Fruit fly (Drosophila melanogaster) whole organism, embryonic: ENCODE measurements around the gene sicily.

Source experiments
- Adf1 ChIP-seq: fragments of 200-800 bp; sonication (Bioruptor generic); IDR thresholded peaks from 2 replicates; pipeline ENCODE4 v1.3.6; 2022; ENCODE audit warnings: missing biosample characterization, missing genetic modification characterization
- Bteb2 ChIP-seq: fragments of 200-800 bp; sonication (Bioruptor generic); optimal IDR thresholded peaks from 2 replicates; lab custom pipeline; 2016; ENCODE audit warnings: missing biosample characterization, missing genetic modification characterization
- CG12769 ChIP-seq: fragments of 200-800 bp; sonication (Bioruptor generic); optimal IDR thresholded peaks from 2 replicates; lab custom pipeline; 2019; ENCODE audit warnings: missing biosample characterization, mild to moderate bottlenecking, missing genetic modification characterization, moderate library complexity
- CG13123 ChIP-seq: fragments of 200-800 bp; sonication (Bioruptor generic); optimal IDR thresholded peaks from 2 replicates; lab custom pipeline; 2016; ENCODE audit warnings: missing biosample characterization, missing genetic modification characterization
- CG1647 ChIP-seq: fragments of 200-800 bp; sonication (Bioruptor generic); optimal IDR thresholded peaks from 3 replicates; lab custom pipeline; 2016; ENCODE audit warnings: missing biosample characterization, missing genetic modification characterization
- CG17802 ChIP-seq: fragments of 200-800 bp; sonication (Bioruptor generic); optimal IDR thresholded peaks from 2 replicates; lab custom pipeline; 2018; ENCODE audit warnings: missing biosample characterization, mild to moderate bottlenecking, missing genetic modification characterization, moderate library complexity
- CG17829 ChIP-seq: fragments of 200-800 bp; optimal IDR thresholded peaks from 2 replicates; lab custom pipeline; 2019; ENCODE audit warnings: missing biosample characterization, mild to moderate bottlenecking, missing genetic modification characterization, moderate library complexity
- CG18476 ChIP-seq: fragments of 200-800 bp; sonication (Bioruptor generic); optimal IDR thresholded peaks from 2 replicates; lab custom pipeline; 2016; ENCODE audit warnings: missing biosample characterization, mild to moderate bottlenecking, missing genetic modification characterization
- CG32767 ChIP-seq: fragments of 200-800 bp; sonication (Bioruptor generic); IDR thresholded peaks from 2 replicates; pipeline ENCODE4 v1.3.6; 2022; ENCODE audit warnings: missing biosample characterization, missing genetic modification characterization
- CG3838 ChIP-seq: fragments of 200-800 bp; sonication (Bioruptor generic); optimal IDR thresholded peaks from 3 replicates; lab custom pipeline; 2016; ENCODE audit warnings: missing biosample characterization, missing genetic modification characterization
- CG4360 ChIP-seq: fragments of 200-800 bp; sonication (Bioruptor generic); IDR thresholded peaks from 2 replicates; pipeline ENCODE4 v1.3.6; 2022; ENCODE audit warnings: missing biosample characterization, missing genetic modification characterization
- CG6813 ChIP-seq: fragments of 200-800 bp; sonication (Bioruptor generic); optimal IDR thresholded peaks from 2 replicates; lab custom pipeline; 2017; ENCODE audit warnings: missing biosample characterization, missing genetic modification characterization, mild to moderate bottlenecking, moderate library complexity, missing genetic modification reagents
- CG7786 ChIP-seq: fragments of 200-800 bp; sonication (Bioruptor generic); optimal IDR thresholded peaks from 2 replicates; lab custom pipeline; 2016; ENCODE audit warnings: missing biosample characterization, missing genetic modification characterization
- CG7839 ChIP-seq: fragments of 200-800 bp; sonication (Bioruptor generic); optimal IDR thresholded peaks from 3 replicates; lab custom pipeline; 2018; ENCODE audit warnings: missing biosample characterization, mild to moderate bottlenecking, missing genetic modification characterization, moderate library complexity
- CG7928 ChIP-seq: fragments of 200-800 bp; sonication (Bioruptor generic); optimal IDR thresholded peaks from 2 replicates; lab custom pipeline; 2017; ENCODE audit warnings: missing biosample characterization, mild to moderate bottlenecking, missing genetic modification characterization
- CG7987 ChIP-seq: fragments of 200-800 bp; sonication (Bioruptor generic); optimal IDR thresholded peaks from 2 replicates; lab custom pipeline; 2018; ENCODE audit warnings: missing biosample characterization, mild to moderate bottlenecking, missing genetic modification characterization, moderate library complexity
- CG8281 ChIP-seq: fragments of 200-800 bp; sonication (Bioruptor generic); optimal IDR thresholded peaks from 2 replicates; lab custom pipeline; 2018; ENCODE audit warnings: missing biosample characterization, mild to moderate bottlenecking, missing genetic modification characterization, moderate library complexity
- CG8290 ChIP-seq, 3 experiments: fragments of 200-800 bp; sonication (Bioruptor generic); optimal IDR thresholded peaks; 2 replicates each; lab custom pipeline; 2016 to 2019; ENCODE audit warnings: missing biosample characterization in 3 of 3, missing genetic modification characterization in 3 of 3, mild to moderate bottlenecking in 2 of 3, moderate library complexity in 1 of 3
- Deaf1 ChIP-seq: fragments of 200-800 bp; optimal IDR thresholded peaks from 3 replicates; lab custom pipeline; 2019; ENCODE audit warnings: missing biosample characterization, mild to moderate bottlenecking, missing genetic modification characterization, moderate library complexity
- Dll ChIP-seq: fragments of 200-800 bp; sonication (Bioruptor generic); IDR thresholded peaks from 4 replicates; pipeline ENCODE4 v1.3.6; 2022; ENCODE audit warnings: missing biosample characterization, missing genetic modification characterization; ENCODE audit not compliant: partially characterized antibody
- H2.0 ChIP-seq: fragments of 200-800 bp; sonication (Bioruptor generic); IDR thresholded peaks from 2 replicates; pipeline ENCODE4 v1.3.6; 2022; ENCODE audit warnings: missing biosample characterization, missing genetic modification characterization
- HLH54F ChIP-seq: fragments of 200-800 bp; sonication (Bioruptor generic); optimal IDR thresholded peaks from 3 replicates; lab custom pipeline; 2016; ENCODE audit warnings: missing biosample characterization, missing genetic modification characterization
- Hr51 ChIP-seq, 2 experiments: fragments of 200-800 bp; sonication (Bioruptor generic); optimal IDR thresholded peaks; 2 replicates in 1 of 2; 3 replicates in 1 of 2; lab custom pipeline; 2016 to 2018; ENCODE audit warnings: missing biosample characterization in 2 of 2, missing genetic modification characterization in 2 of 2, mild to moderate bottlenecking in 1 of 2, moderate library complexity in 1 of 2
- Lhr ChIP-seq: fragments of 200-800 bp; sonication (Bioruptor generic); optimal IDR thresholded peaks from 3 replicates; lab custom pipeline; 2017; ENCODE audit warnings: mild to moderate bottlenecking, missing biosample characterization, missing genetic modification reagents, missing genetic modification characterization
- MBD-R2 ChIP-seq: fragments of 200-800 bp; sonication (Bioruptor generic); IDR thresholded peaks from 2 replicates; pipeline ENCODE4 v1.3.6; 2022; ENCODE audit warnings: missing biosample characterization, missing genetic modification characterization
- Mes4 ChIP-seq: fragments of 200-800 bp; sonication (Bioruptor generic); optimal IDR thresholded peaks from 2 replicates; lab custom pipeline; 2016; ENCODE audit warnings: missing biosample characterization, missing genetic modification characterization
- NK7.1 ChIP-seq: fragments of 200-800 bp; sonication (Bioruptor generic); optimal IDR thresholded peaks from 3 replicates; lab custom pipeline; 2016; ENCODE audit warnings: missing biosample characterization, missing genetic modification characterization
- Nf-YA ChIP-seq: fragments of 200-800 bp; sonication (Bioruptor generic); IDR thresholded peaks from 2 replicates; pipeline ENCODE4 v1.3.6; 2022; ENCODE audit warnings: missing biosample characterization, missing genetic modification characterization
- Nf-YC ChIP-seq: fragments of 200-800 bp; optimal IDR thresholded peaks from 3 replicates; lab custom pipeline; 2019; ENCODE audit warnings: missing biosample characterization, mild to moderate bottlenecking, missing genetic modification characterization, moderate library complexity
- NfI ChIP-seq: fragments of 200-800 bp; sonication (Bioruptor generic); optimal IDR thresholded peaks from 3 replicates; lab custom pipeline; 2018; ENCODE audit warnings: missing biosample characterization, mild to moderate bottlenecking, missing genetic modification characterization, moderate library complexity
- PHDP ChIP-seq: fragments of 200-800 bp; sonication (Bioruptor generic); optimal IDR thresholded peaks from 3 replicates; lab custom pipeline; 2018; ENCODE audit warnings: missing biosample characterization, mild to moderate bottlenecking, missing genetic modification characterization, moderate library complexity
- Poxn ChIP-seq: fragments of 200-800 bp; sonication (Bioruptor generic); IDR thresholded peaks from 2 replicates; pipeline ENCODE4 v1.3.6; 2022; ENCODE audit warnings: missing biosample characterization, missing genetic modification characterization
- Ravus ChIP-seq: fragments of 200-800 bp; sonication (Bioruptor generic); IDR thresholded peaks from 2 replicates; pipeline ENCODE4 v1.3.6; 2022; ENCODE audit warnings: missing biosample characterization, missing genetic modification characterization
- Sry-β ChIP-seq: fragments of 200-800 bp; sonication (Bioruptor generic); optimal IDR thresholded peaks from 2 replicates; lab custom pipeline; 2018; ENCODE audit warnings: missing biosample characterization, mild to moderate bottlenecking, missing genetic modification characterization, moderate library complexity
- YL-1 ChIP-seq: fragments of 200-800 bp; sonication (Bioruptor generic); optimal IDR thresholded peaks from 3 replicates; lab custom pipeline; 2017; ENCODE audit warnings: missing biosample characterization, mild to moderate bottlenecking, missing genetic modification characterization
- bowl ChIP-seq: fragments of 200-800 bp; sonication (Bioruptor generic); IDR thresholded peaks from 2 replicates; pipeline ENCODE4 v1.3.6; 2022; ENCODE audit warnings: missing biosample characterization, missing genetic modification characterization
- dpn ChIP-seq, 2 experiments: fragments of 200-800 bp; sonication (Bioruptor generic); optimal IDR thresholded peaks; 3 replicates each; lab custom pipeline; 2016; ENCODE audit warnings: missing biosample characterization in 2 of 2, missing genetic modification characterization in 2 of 2
- ems ChIP-seq: fragments of 200-800 bp; sonication (Bioruptor generic); optimal IDR thresholded peaks from 3 replicates; lab custom pipeline; 2016; ENCODE audit warnings: missing biosample characterization, missing genetic modification characterization
- exex ChIP-seq: fragments of 200-800 bp; sonication (Bioruptor generic); optimal IDR thresholded peaks from 4 replicates; lab custom pipeline; 2018; ENCODE audit warnings: missing biosample characterization, mild to moderate bottlenecking, missing genetic modification characterization, moderate library complexity
- gfzf ChIP-seq: fragments of 200-800 bp; sonication (Bioruptor generic); optimal IDR thresholded peaks from 2 replicates; lab custom pipeline; 2016; ENCODE audit warnings: missing biosample characterization, mild to moderate bottlenecking, missing genetic modification characterization, moderate library complexity
- ken ChIP-seq: fragments of 200-800 bp; sonication (Bioruptor generic); IDR thresholded peaks from 3 replicates; pipeline ENCODE4 v1.3.6; 2022; ENCODE audit warnings: missing biosample characterization, missing genetic modification characterization
- lilli ChIP-seq: fragments of 200-800 bp; sonication (Bioruptor generic); optimal IDR thresholded peaks from 3 replicates; lab custom pipeline; 2016; ENCODE audit warnings: missing biosample characterization, missing genetic modification characterization
- nerfin-1 ChIP-seq: fragments of 200-800 bp; sonication (Bioruptor generic); optimal IDR thresholded peaks from 3 replicates; lab custom pipeline; 2019; ENCODE audit warnings: missing biosample characterization, mild to moderate bottlenecking, missing genetic modification characterization, moderate library complexity
- pho ChIP-seq: fragments of 200-800 bp; sonication (Bioruptor generic); optimal IDR thresholded peaks from 2 replicates; lab custom pipeline; 2016; ENCODE audit warnings: missing biosample characterization, missing genetic modification characterization
- repo ChIP-seq: fragments of 200-800 bp; sonication (Bioruptor generic); optimal IDR thresholded peaks from 2 replicates; lab custom pipeline; 2016; ENCODE audit warnings: missing biosample characterization, missing genetic modification characterization
- schlank ChIP-seq: fragments of 200-800 bp; sonication (Bioruptor generic); optimal IDR thresholded peaks from 2 replicates; lab custom pipeline; 2018; ENCODE audit warnings: missing biosample characterization, mild to moderate bottlenecking, missing genetic modification characterization
- sd ChIP-seq: fragments of 200-800 bp; sonication (Bioruptor generic); optimal IDR thresholded peaks from 3 replicates; lab custom pipeline; 2018; ENCODE audit warnings: missing biosample characterization, mild to moderate bottlenecking, missing genetic modification characterization, moderate library complexity
- sob ChIP-seq: fragments of 200-800 bp; sonication (Bioruptor generic); IDR thresholded peaks from 2 replicates; pipeline ENCODE4 v1.3.6; 2022; ENCODE audit warnings: missing biosample characterization, missing genetic modification characterization
- tio ChIP-seq: fragments of 200-800 bp; sonication (Bioruptor generic); optimal IDR thresholded peaks from 2 replicates; lab custom pipeline; 2017; ENCODE audit warnings: missing biosample characterization, missing genetic modification characterization, inconsistent platforms
- toy ChIP-seq: fragments of 200-800 bp; sonication (Bioruptor generic); IDR thresholded peaks from 2 replicates; pipeline ENCODE4 v1.3.6; 2022; ENCODE audit warnings: missing biosample characterization, missing genetic modification characterization
- zf30C ChIP-seq: fragments of 200-800 bp; sonication (Bioruptor generic); optimal IDR thresholded peaks from 3 replicates; lab custom pipeline; 2018; ENCODE audit warnings: missing biosample characterization, mild to moderate bottlenecking, missing genetic modification characterization

sicily gene

dm6 chrX:11886976-11887375, 4.6 kb upstream of the sicily start, which contains the start of the genes CG10353 and SelG (continued):
- TF ChIP-seq CG6813 (GFP tag; lab: Kevin White, UChicago), result no peak
- peak; percentile 37 for TF ChIP-seq gfzf (GFP tag; lab: Kevin White, UChicago)
- no peak for TF ChIP-seq ken (GFP tag; lab: Robert Waterston, UW)
- TF ChIP-seq ems (GFP tag; lab: Kevin White, UChicago), result peak; percentile 35
- TF ChIP-seq H2.0 (GFP tag; lab: Robert Waterston, UW), result peak; percentile 23; the same call in 1 of the 2 replicates
- peak; percentile 45 for TF ChIP-seq CG7987 (GFP tag; lab: Kevin White, UChicago)
- TF ChIP-seq Deaf1, result peak; percentile 9
- no peak for TF ChIP-seq toy (GFP tag; lab: Robert Waterston, UW)
- no peak for TF ChIP-seq zf30C
- TF ChIP-seq Bteb2 (GFP tag; lab: Kevin White, UChicago), result peak; percentile 41
- TF ChIP-seq Adf1 (GFP tag; lab: Robert Waterston, UW), result no peak
- TF ChIP-seq tio, result no peak
- no peak for TF ChIP-seq Poxn (GFP tag; lab: Robert Waterston, UW)
- TF ChIP-seq CG18476 (GFP tag; lab: Kevin White, UChicago), result no peak
- TF ChIP-seq pho, result no peak
- no peak for TF ChIP-seq CG4360 (GFP tag; lab: Robert Waterston, UW)
- peak; percentile 91 for TF ChIP-seq MBD-R2 (GFP tag; lab: Robert Waterston, UW)
- peak; percentile 48 for TF ChIP-seq nerfin-1 (tag; lab: Kevin White, UChicago)
- no peak for TF ChIP-seq CG3838 (GFP tag; lab: Kevin White, UChicago)
- TF ChIP-seq CG7786, result peak; percentile 43
- no peak for TF ChIP-seq Nf-YA (GFP tag; lab: Robert Waterston, UW)
- peak; percentile 11 for TF ChIP-seq exex (tag; lab: Kevin White, UChicago)
- no peak for TF ChIP-seq CG32767 (GFP tag; lab: Robert Waterston, UW)
- peak; percentile 10 for TF ChIP-seq Mes4 (GFP tag; lab: Kevin White, UChicago)
- peak; percentile 32 to 76 for TF ChIP-seq dpn (GFP tag; optimal IDR thresholded peaks at IDR 0.05; lab: Kevin White, UChicago)
- TF ChIP-seq CG12769, result peak; percentile 54
- TF ChIP-seq Nf-YC, result peak; percentile 22
- peak; percentile 17 for TF ChIP-seq CG7839 (tag; lab: Kevin White, UChicago)
- TF ChIP-seq CG17829 (tag; lab: Kevin White, UChicago), result peak; percentile 51
- TF ChIP-seq bowl (GFP tag; lab: Robert Waterston, UW), result no peak
- no peak for TF ChIP-seq CG8281 (tag; lab: Kevin White, UChicago)
- TF ChIP-seq HLH54F (GFP tag; lab: Kevin White, UChicago), result peak; percentile 56
- peak; percentile 26 for TF ChIP-seq NfI (GFP tag; lab: Kevin White, UChicago)
- peak; percentile 78 for TF ChIP-seq Dll
- TF ChIP-seq CG13123 (GFP tag; lab: Kevin White, UChicago), result no peak
- no peak for TF ChIP-seq CG7928 (GFP tag; lab: Kevin White, UChicago)
- peak; percentile 38 for TF ChIP-seq repo (GFP tag; lab: Kevin White, UChicago)
- TF ChIP-seq schlank (tag; lab: Kevin White, UChicago), result no peak
- peak; percentile 48 for TF ChIP-seq CG8290 (GFP tag; optimal IDR thresholded peaks at IDR 0.05; lab: Kevin White, UChicago)
- TF ChIP-seq CG8290 (tag; optimal IDR thresholded peaks at IDR 0.05; lab: Kevin White, UChicago), result peak in 1 of 2 experiments; percentile 85
- TF ChIP-seq PHDP, result peak; percentile 21
- TF ChIP-seq Lhr, result no peak
- peak; percentile 67 for TF ChIP-seq lilli (GFP tag; lab: Kevin White, UChicago)
- peak; percentile 58 for TF ChIP-seq sd (tag; lab: Kevin White, UChicago)
- peak; percentile 69 for TF ChIP-seq YL-1 (GFP tag; lab: Kevin White, UChicago)
- no peak for TF ChIP-seq CG17802 (tag; lab: Kevin White, UChicago)
- peak; percentile 53 for TF ChIP-seq sob
- peak; percentile 27 for TF ChIP-seq NK7.1 (GFP tag; lab: Kevin White, UChicago)
- TF ChIP-seq Hr51 (GFP tag; optimal IDR thresholded peaks at IDR 0.05; lab: Kevin White, UChicago), result peak in 1 of 2 experiments; percentile 57
- TF ChIP-seq Ravus, result no peak
- no peak for TF ChIP-seq Sry-β
- TF ChIP-seq CG1647 (GFP tag; lab: Kevin White, UChicago), result peak; percentile 38
